Worm (Caenorhabditis elegans) whole organism, L1 larva: ENCODE measurements around the gene F26H11.4.
A peak's percentile ranks its signal among the peaks of the same experiment; 100 is the strongest.

Experiments
- C04F5.9 ChIP-seq: sonication (generic microtip); optimal IDR thresholded peaks from 2 replicates; lab custom pipeline; 2016; ENCODE audit warnings: missing genetic modification characterization, missing compliant biosample characterization
- C34B4.2 ChIP-seq: sonication (generic microtip); optimal IDR thresholded peaks from 2 replicates; lab custom pipeline; 2017; ENCODE audit warnings: mild to moderate bottlenecking, missing genetic modification characterization, missing compliant biosample characterization
- F16B12.6 ChIP-seq: fragments of 150-350 bp; optimal IDR thresholded peaks from 2 replicates; lab custom pipeline; 2014; ENCODE audit warnings: missing biosample characterization, missing genetic modification characterization
- ceh-82 ChIP-seq, 3 experiments: fragments of 150-350 bp in 1 of 3; sonication (generic microtip) in 2 of 3; optimal IDR thresholded peaks; 2 replicates each; lab custom pipeline; 2014 to 2017; ENCODE audit warnings: missing biosample characterization in 3 of 3, missing genetic modification characterization in 3 of 3
- ceh-88 ChIP-seq: fragments of 200-800 bp; sonication (Bioruptor generic); IDR thresholded peaks from 2 replicates; pipeline ENCODE4 v1.3.6; 2022; ENCODE audit warnings: missing genetic modification characterization, missing compliant biosample characterization
- ceh-90 ChIP-seq: sonication (generic microtip); optimal IDR thresholded peaks from 2 replicates; lab custom pipeline; 2016; ENCODE audit warnings: missing genetic modification characterization, missing compliant biosample characterization
- ces-1 ChIP-seq: fragments of 150-350 bp; optimal IDR thresholded peaks from 2 replicates; lab custom pipeline; 2014; ENCODE audit warnings: missing biosample characterization, missing genetic modification reagents, missing genetic modification characterization
- dpl-1 ChIP-seq, 3 experiments: fragments of 150-350 bp in 2 of 3; sonication (generic microtip) in 1 of 3; optimal IDR thresholded peaks; 2 replicates each; lab custom pipeline; 2014 to 2017; ENCODE audit warnings: missing biosample characterization in 3 of 3, missing genetic modification characterization in 3 of 3, missing genetic modification reagents in 3 of 3
- dsc-1 ChIP-seq: sonication (generic microtip); optimal IDR thresholded peaks from 2 replicates; lab custom pipeline; 2016; ENCODE audit warnings: mild to moderate bottlenecking, missing genetic modification characterization, missing compliant biosample characterization
- efl-1 ChIP-seq, 4 experiments: fragments of 150-350 bp; optimal IDR thresholded peaks in 3 of 4; peaks in 1 of 4; 1 replicate in 1 of 4; 2 replicates in 3 of 4; lab custom pipeline; 2014; ENCODE audit warnings: missing biosample characterization in 2 of 4, missing genetic modification characterization in 2 of 4, missing genetic modification reagents in 2 of 4
- elt-2 ChIP-seq: sonication (generic microtip); optimal IDR thresholded peaks from 2 replicates; lab custom pipeline; 2016; ENCODE audit warnings: missing genetic modification characterization, mild to moderate bottlenecking, inconsistent platforms, missing compliant biosample characterization, missing genetic modification reagents
- elt-3 ChIP-seq, 6 experiments: fragments of 150-350 bp in 1 of 6; sonication (generic microtip); optimal IDR thresholded peaks; 2 replicates each; lab custom pipeline; 2017 to 2018; ENCODE audit warnings: missing biosample characterization in 6 of 6, missing genetic modification characterization in 6 of 6, inconsistent platforms in 1 of 6
- fkh-4 ChIP-seq: sonication (generic microtip); optimal IDR thresholded peaks from 2 replicates; lab custom pipeline; 2016; ENCODE audit warnings: missing compliant biosample characterization, missing genetic modification characterization, borderline replicate concordance
- fkh-8 ChIP-seq: sonication (generic microtip); optimal IDR thresholded peaks from 2 replicates; lab custom pipeline; 2016; ENCODE audit warnings: mild to moderate bottlenecking, missing genetic modification characterization, missing compliant biosample characterization
- fos-1 ChIP-seq: fragments of 150-350 bp; optimal IDR thresholded peaks from 2 replicates; lab custom pipeline; 2014; ENCODE audit warnings: missing biosample characterization, missing genetic modification characterization
- hlh-17 ChIP-seq: fragments of 200-800 bp; sonication (Bioruptor generic); optimal IDR thresholded peaks from 2 replicates; lab custom pipeline; 2018; ENCODE audit warnings: missing genetic modification characterization, mild to moderate bottlenecking, missing compliant biosample characterization, moderate library complexity, borderline replicate concordance
- irx-1 ChIP-seq: sonication (generic microtip); optimal IDR thresholded peaks from 2 replicates; lab custom pipeline; 2016; ENCODE audit warnings: missing genetic modification characterization, missing compliant biosample characterization
- jun-1 ChIP-seq: fragments of 150-350 bp; optimal IDR thresholded peaks from 2 replicates; lab custom pipeline; 2014; ENCODE audit warnings: missing biosample characterization, missing genetic modification reagents, missing genetic modification characterization
- lin-15B ChIP-seq: fragments of 150-350 bp; sonication (generic microtip); optimal IDR thresholded peaks from 3 replicates; lab custom pipeline; 2014; ENCODE audit warnings: missing biosample characterization, missing genetic modification characterization
- lin-39 ChIP-seq: fragments of 150-350 bp; optimal IDR thresholded peaks from 2 replicates; lab custom pipeline; 2014; ENCODE audit warnings: missing biosample characterization, missing genetic modification reagents, missing genetic modification characterization
- lir-3 ChIP-seq: sonication (generic microtip); optimal IDR thresholded peaks from 2 replicates; lab custom pipeline; 2016; ENCODE audit warnings: mild to moderate bottlenecking, missing genetic modification characterization, moderate library complexity, missing compliant biosample characterization; ENCODE audit not compliant: poor library complexity
- mab-9 ChIP-seq: fragments of 200-800 bp; sonication (Bioruptor generic); IDR thresholded peaks from 2 replicates; pipeline ENCODE4 v1.3.6; 2022; ENCODE audit warnings: missing genetic modification reagents, missing genetic modification characterization, missing compliant biosample characterization
- mdl-1 ChIP-seq, 2 experiments: fragments of 150-350 bp; optimal IDR thresholded peaks; 2 replicates each; lab custom pipeline; 2014 to 2017; ENCODE audit warnings: missing biosample characterization in 2 of 2, missing genetic modification characterization in 2 of 2, inconsistent platforms in 1 of 2
- nhr-11 ChIP-seq: fragments of 150-350 bp; optimal IDR thresholded peaks from 2 replicates; lab custom pipeline; 2014; ENCODE audit warnings: missing biosample characterization, missing genetic modification characterization
- nhr-12 ChIP-seq: sonication (generic microtip); optimal IDR thresholded peaks from 2 replicates; lab custom pipeline; 2017; ENCODE audit warnings: missing biosample characterization, missing genetic modification characterization
- nhr-71 ChIP-seq: sonication (generic microtip); optimal IDR thresholded peaks from 2 replicates; lab custom pipeline; 2016; ENCODE audit warnings: mild to moderate bottlenecking, missing genetic modification characterization, moderate library complexity, missing compliant biosample characterization
- nhr-84 ChIP-seq: sonication (generic microtip); optimal IDR thresholded peaks from 2 replicates; lab custom pipeline; 2017; ENCODE audit warnings: missing biosample characterization, missing genetic modification characterization
- nhr-85 ChIP-seq: sonication (generic microtip); peaks from one replicate; lab custom pipeline; 2016; ENCODE audit warnings: missing genetic modification characterization, inconsistent platforms, missing compliant biosample characterization
- nhr-90 ChIP-seq: sonication (generic microtip); optimal IDR thresholded peaks from 2 replicates; lab custom pipeline; 2016; ENCODE audit warnings: mild to moderate bottlenecking, missing genetic modification characterization, missing compliant biosample characterization; ENCODE audit not compliant: poor library complexity
- pax-3 ChIP-seq: fragments of 200-800 bp; sonication (Bioruptor generic); optimal IDR thresholded peaks from 2 replicates; lab custom pipeline; 2018; ENCODE audit warnings: mild to moderate bottlenecking, missing genetic modification characterization, moderate library complexity, missing compliant biosample characterization
- pqm-1 ChIP-seq: sonication (generic microtip); optimal IDR thresholded peaks from 3 replicates; lab custom pipeline; 2017; ENCODE audit warnings: missing biosample characterization, missing genetic modification characterization
- rnt-1 ChIP-seq: sonication (generic microtip); optimal IDR thresholded peaks from 2 replicates; lab custom pipeline; 2016; ENCODE audit warnings: mild to moderate bottlenecking, missing genetic modification characterization, moderate library complexity, missing compliant biosample characterization
- skn-1 ChIP-seq: fragments of 150-350 bp; optimal IDR thresholded peaks from 2 replicates; lab custom pipeline; 2014; ENCODE audit warnings: missing biosample characterization, missing genetic modification characterization
- sox-4 ChIP-seq: sonication (generic microtip); optimal IDR thresholded peaks from 2 replicates; lab custom pipeline; 2016; ENCODE audit warnings: missing genetic modification characterization, missing compliant biosample characterization
- sptf-1 ChIP-seq: fragments of 150-350 bp; optimal IDR thresholded peaks from 2 replicates; lab custom pipeline; 2014; ENCODE audit warnings: missing biosample characterization, missing genetic modification characterization
- tbx-2 ChIP-seq: sonication (generic microtip); optimal IDR thresholded peaks from 2 replicates; lab custom pipeline; 2016; ENCODE audit warnings: missing genetic modification characterization, missing compliant biosample characterization
- unc-30 ChIP-seq: sonication (generic microtip); optimal IDR thresholded peaks from 2 replicates; lab custom pipeline; 2017; ENCODE audit warnings: missing biosample characterization, missing genetic modification characterization
- unc-86 ChIP-seq: sonication (generic microtip); optimal IDR thresholded peaks from 2 replicates; lab custom pipeline; 2016; ENCODE audit warnings: missing genetic modification characterization, missing compliant biosample characterization
- xbp-1 ChIP-seq: sonication (generic microtip); optimal IDR thresholded peaks from 2 replicates; lab custom pipeline; 2016; ENCODE audit warnings: missing genetic modification characterization, missing compliant biosample characterization
- zip-4 ChIP-seq: fragments of 200-800 bp; sonication (Bioruptor generic); optimal IDR thresholded peaks from 2 replicates; lab custom pipeline; 2018; ENCODE audit warnings: mild to moderate bottlenecking, missing genetic modification characterization, moderate library complexity, missing compliant biosample characterization
- ztf-11 ChIP-seq, 2 experiments: sonication (generic microtip); optimal IDR thresholded peaks; 2 replicates each; lab custom pipeline; 2016 to 2017; ENCODE audit warnings: missing genetic modification characterization in 2 of 2, missing biosample characterization in 1 of 2, missing compliant biosample characterization in 1 of 2

Gene F26H11.4

ce11 chrII:14413709-14414108, 5.3 kb downstream of the F26H11.4 start:
- no peak for TF ChIP-seq nhr-71 (tag; lab: Kevin White, UChicago)
- no peak for TF ChIP-seq sptf-1 (tag; lab: Kevin White, UChicago)
- TF ChIP-seq C04F5.9 (tag; lab: Kevin White, UChicago): no peak
- TF ChIP-seq elt-3 (tag; optimal IDR thresholded peaks at IDR 0.05; lab: Kevin White, UChicago): no peak
- TF ChIP-seq pqm-1: no peak
- TF ChIP-seq nhr-11 (tag; lab: Kevin White, UChicago): no peak
- no peak for TF ChIP-seq nhr-90
- TF ChIP-seq ceh-82 (tag; optimal IDR thresholded peaks at IDR 0.05; lab: Kevin White, UChicago): no peak
- TF ChIP-seq fkh-4: no peak
- no peak for TF ChIP-seq unc-30 (tag; lab: Kevin White, UChicago)
- no peak for TF ChIP-seq hlh-17 (GFP tag; lab: Kevin White, UChicago)
- TF ChIP-seq nhr-84 (tag; lab: Kevin White, UChicago): no peak
- no peak for TF ChIP-seq mab-9 (GFP tag; lab: Robert Waterston, UW)

- no peak for TF ChIP-seq jun-1 (tag; lab: Kevin White, UChicago)
- TF ChIP-seq dsc-1: no peak
- no peak for TF ChIP-seq nhr-85 (tag; lab: Kevin White, UChicago)
- no peak for TF ChIP-seq lin-15B (tag; lab: Kevin White, UChicago)
- no peak for TF ChIP-seq ztf-11 (tag; optimal IDR thresholded peaks at IDR 0.05; lab: Kevin White, UChicago)
- TF ChIP-seq nhr-12: no peak
- TF ChIP-seq fos-1: no peak
- TF ChIP-seq F16B12.6 (tag; lab: Kevin White, UChicago): no peak
- no peak for TF ChIP-seq C34B4.2 (tag; lab: Kevin White, UChicago)
- TF ChIP-seq elt-2 (tag; lab: Kevin White, UChicago): no peak
- no peak for TF ChIP-seq nhr-84 (tag; lab: Kevin White, UChicago)
- no peak for TF ChIP-seq ceh-88
- TF ChIP-seq nhr-90: no peak
- no peak for TF ChIP-seq unc-86 (tag; lab: Kevin White, UChicago)
- no peak for TF ChIP-seq ceh-90 (tag; lab: Kevin White, UChicago)
- no peak for TF ChIP-seq tbx-2
- no peak for TF ChIP-seq xbp-1 (tag; lab: Kevin White, UChicago)
- no peak for TF ChIP-seq lir-3
- no peak for TF ChIP-seq ces-1
- TF ChIP-seq pax-3: no peak
Observed at ce11 chrII:14415427-14415826, 7.0 kb downstream of the F26H11.4 start.

ce11 chrII:14416988-14417387, 8.6 kb downstream of the F26H11.4 start:
- no peak for TF ChIP-seq rnt-1 (tag; lab: Kevin White, UChicago)
- no peak for TF ChIP-seq efl-1 (optimal IDR thresholded peaks at IDR 0.05; lab: Kevin White, UChicago)
- TF ChIP-seq efl-1 (GFP tag; optimal IDR thresholded peaks at IDR 0.05 in 1 of 2; lab: Kevin White, UChicago): peak in 1 of 2 experiments; percentile 56

- TF ChIP-seq zip-4 (GFP tag; lab: Kevin White, UChicago) (no peak), ceh-90 (tag; lab: Kevin White, UChicago) (no peak), mdl-1 (tag; optimal IDR thresholded peaks at IDR 0.05; lab: Kevin White, UChicago) (no peak), skn-1 (tag; lab: Kevin White, UChicago) (no peak), lin-39 (tag; lab: Kevin White, UChicago) (no peak), rnt-1 (tag; lab: Kevin White, UChicago) (no peak), sox-4 (tag; lab: Kevin White, UChicago) (no peak), irx-1 (tag; lab: Kevin White, UChicago) (no peak), dpl-1 (GFP tag; optimal IDR thresholded peaks at IDR 0.05; lab: Kevin White, UChicago) (no peak), C34B4.2 (tag; lab: Kevin White, UChicago) (no peak), fkh-8 (tag; lab: Kevin White, UChicago) (no peak), fkh-4 (no peak)
- TF ChIP-seq, all 84 proteins: peak for 0
Observed at ce11 chrII:14424791-14425190, 16.4 kb downstream of the F26H11.4 start, which contains the start of gene plx-2. Gene plx-2 (minus strand): TSS chrII:14424891.
